Worm (Caenorhabditis elegans) whole organism, L4 larva: Measurements from ENCODE around the gene R53.5.

ENCODE experiments used
- F10B5.3 ChIP-seq: sonication (generic microtip); optimal IDR thresholded peaks from 2 replicates; lab custom pipeline; 2016; ENCODE audit warnings: mild to moderate bottlenecking, missing genetic modification characterization, missing compliant biosample characterization
- F26F4.8 ChIP-seq: fragments of 200-800 bp; sonication (Bioruptor generic); conservative IDR thresholded peaks from 2 replicates; pipeline ENCODE4 v1.3.6; 2022; ENCODE audit warnings: missing genetic modification characterization, missing compliant biosample characterization
- F44E2.7 ChIP-seq: fragments of 200-800 bp; sonication (Bioruptor generic); IDR thresholded peaks from 2 replicates; pipeline ENCODE4 v2.1.2; 2022; ENCODE audit warnings: missing genetic modification characterization, missing compliant biosample characterization
- T20F7.1 ChIP-seq: fragments of 200-800 bp; sonication (Bioruptor generic); optimal IDR thresholded peaks from 2 replicates; lab custom pipeline; 2018; ENCODE audit warnings: mild to moderate bottlenecking, missing genetic modification characterization, missing compliant biosample characterization
- Y105C5A.15 ChIP-seq: fragments of 200-800 bp; sonication (Bioruptor generic); IDR thresholded peaks from 2 replicates; pipeline ENCODE4 v1.3.6; 2022; ENCODE audit warnings: missing genetic modification characterization, missing compliant biosample characterization
- Y48G9A.11 ChIP-seq: fragments of 200-800 bp; sonication (Bioruptor generic); IDR thresholded peaks from 2 replicates; pipeline ENCODE4 v1.3.6; 2022; ENCODE audit warnings: missing genetic modification reagents, missing genetic modification characterization, missing compliant biosample characterization
- Y75B8A.6 ChIP-seq: fragments of 200-800 bp; sonication (Bioruptor generic); IDR thresholded peaks from 2 replicates; pipeline ENCODE4 v1.3.6; 2022; ENCODE audit warnings: missing genetic modification reagents, missing genetic modification characterization, missing compliant biosample characterization
- ZK546.5 ChIP-seq, 2 experiments: sonication (generic microtip); optimal IDR thresholded peaks; 2 replicates each; lab custom pipeline; 2017; ENCODE audit warnings: missing biosample characterization in 2 of 2, missing genetic modification characterization in 2 of 2
- aly-2 ChIP-seq: sonication (generic microtip); optimal IDR thresholded peaks from 2 replicates; lab custom pipeline; 2018; ENCODE audit warnings: missing biosample characterization, missing genetic modification characterization
- ama-1 ChIP-seq: fragments of 150-350 bp; optimal IDR thresholded peaks from 2 replicates; lab custom pipeline; 2014; ENCODE audit warnings: inconsistent platforms, mixed read lengths
- attf-4 ChIP-seq: sonication (generic microtip); optimal IDR thresholded peaks from 3 replicates; lab custom pipeline; 2017; ENCODE audit warnings: missing biosample characterization, missing genetic modification characterization
- ceh-44 ChIP-seq: fragments of 200-800 bp; sonication (Bioruptor generic); IDR thresholded peaks from 2 replicates; pipeline ENCODE4 v1.3.6; 2022; ENCODE audit warnings: missing genetic modification reagents, missing genetic modification characterization, missing compliant biosample characterization
- ceh-82 ChIP-seq: sonication (generic microtip); optimal IDR thresholded peaks from 2 replicates; lab custom pipeline; 2017; ENCODE audit warnings: missing biosample characterization, missing genetic modification characterization
- ctbp-1 ChIP-seq: fragments of 200-800 bp; sonication (Bioruptor generic); IDR thresholded peaks from 2 replicates; pipeline ENCODE4 v1.3.6; 2022; ENCODE audit warnings: missing genetic modification reagents, missing genetic modification characterization, missing compliant biosample characterization
- daf-19 ChIP-seq: fragments of 200-800 bp; sonication (Bioruptor generic); conservative IDR thresholded peaks from 2 replicates; pipeline ENCODE4 v1.3.6; 2022; ENCODE audit warnings: missing genetic modification characterization, missing compliant biosample characterization
- dmd-9 ChIP-seq: fragments of 200-800 bp; sonication (Bioruptor generic); IDR thresholded peaks from 2 replicates; pipeline ENCODE4 v1.3.6; 2022; ENCODE audit warnings: missing genetic modification reagents, missing genetic modification characterization, missing compliant biosample characterization
- dve-1 ChIP-seq: sonication (generic microtip); optimal IDR thresholded peaks from 2 replicates; lab custom pipeline; 2017; ENCODE audit warnings: antibody characterized with exemption, mild to moderate bottlenecking, missing genetic modification characterization, missing compliant biosample characterization; ENCODE audit not compliant: insufficient read depth
- fkh-10 ChIP-seq: fragments of 150-350 bp; optimal IDR thresholded peaks from 2 replicates; lab custom pipeline; 2014; ENCODE audit warnings: missing biosample characterization, missing genetic modification reagents, missing genetic modification characterization
- fos-1 ChIP-seq: fragments of 150-350 bp; optimal IDR thresholded peaks from 2 replicates; lab custom pipeline; 2014; ENCODE audit warnings: missing biosample characterization, missing genetic modification characterization
- gei-8 ChIP-seq: fragments of 200-800 bp; sonication (Bioruptor generic); optimal IDR thresholded peaks from 2 replicates; lab custom pipeline; 2018; ENCODE audit warnings: mild to moderate bottlenecking, missing genetic modification characterization, missing compliant biosample characterization
- jun-1 ChIP-seq: fragments of 150-350 bp; optimal IDR thresholded peaks from 2 replicates; lab custom pipeline; 2014; ENCODE audit warnings: missing biosample characterization, missing genetic modification reagents, missing genetic modification characterization
- lim-7 ChIP-seq: fragments of 200-800 bp; sonication (Bioruptor generic); IDR thresholded peaks from 2 replicates; pipeline ENCODE4 v1.3.6; 2022; ENCODE audit warnings: missing genetic modification characterization, missing compliant biosample characterization
- lin-1 ChIP-seq: fragments of 200-800 bp; sonication (Bioruptor generic); IDR thresholded peaks from 2 replicates; pipeline ENCODE4 v1.3.6; 2022; ENCODE audit warnings: missing genetic modification reagents, missing genetic modification characterization, missing compliant biosample characterization
- lin-13 ChIP-seq: fragments of 150-350 bp; optimal IDR thresholded peaks from 2 replicates; lab custom pipeline; 2014; ENCODE audit warnings: missing biosample characterization, missing genetic modification reagents, missing genetic modification characterization
- lin-38 ChIP-seq: fragments of 200-800 bp; sonication (Bioruptor generic); IDR thresholded peaks from 2 replicates; pipeline ENCODE4 v1.3.6; 2022; ENCODE audit warnings: missing genetic modification reagents, missing genetic modification characterization, missing compliant biosample characterization
- lin-39 ChIP-seq: fragments of 150-350 bp; optimal IDR thresholded peaks from 2 replicates; lab custom pipeline; 2014; ENCODE audit warnings: missing biosample characterization, missing genetic modification reagents, missing genetic modification characterization
- madf-9 ChIP-seq: fragments of 200-800 bp; sonication (Bioruptor generic); conservative IDR thresholded peaks from 2 replicates; pipeline ENCODE4 v1.3.6; 2022; ENCODE audit warnings: missing genetic modification reagents, missing genetic modification characterization, missing compliant biosample characterization
- mep-1 ChIP-seq: fragments of 150-350 bp; sonication (generic microtip); optimal IDR thresholded peaks from 3 replicates; lab custom pipeline; 2014; ENCODE audit warnings: missing biosample characterization, missing genetic modification characterization
- mes-2 ChIP-seq: sonication (generic microtip); optimal IDR thresholded peaks from 2 replicates; lab custom pipeline; 2016; ENCODE audit warnings: missing genotype, mild to moderate bottlenecking, missing genetic modification characterization, missing compliant biosample characterization; ENCODE audit not compliant: poor library complexity, severe bottlenecking
- mxl-2 ChIP-seq: fragments of 200-800 bp; sonication (Bioruptor generic); conservative IDR thresholded peaks from 2 replicates; pipeline ENCODE4 v1.3.6; 2022; ENCODE audit warnings: missing genetic modification reagents, missing genetic modification characterization, missing compliant biosample characterization
- mxl-3 ChIP-seq: fragments of 200-800 bp; sonication (Bioruptor generic); optimal IDR thresholded peaks from 2 replicates; lab custom pipeline; 2018; ENCODE audit warnings: mild to moderate bottlenecking, missing genetic modification characterization, missing compliant biosample characterization
- nhr-11 ChIP-seq: fragments of 150-350 bp; optimal IDR thresholded peaks from 2 replicates; lab custom pipeline; 2014; ENCODE audit warnings: missing biosample characterization, missing genetic modification characterization
- nhr-237 ChIP-seq: sonication (generic microtip); optimal IDR thresholded peaks from 2 replicates; lab custom pipeline; 2017; ENCODE audit warnings: missing biosample characterization, missing genetic modification characterization
- nhr-25 ChIP-seq: sonication (generic microtip); optimal IDR thresholded peaks from 2 replicates; lab custom pipeline; 2017; ENCODE audit warnings: missing genetic modification characterization, mild to moderate bottlenecking, missing compliant biosample characterization, antibody characterized with exemption, moderate library complexity, borderline replicate concordance; ENCODE audit not compliant: insufficient read depth
- nhr-28 ChIP-seq: fragments of 150-350 bp; optimal IDR thresholded peaks from 2 replicates; lab custom pipeline; 2014; ENCODE audit warnings: missing biosample characterization, missing genetic modification characterization
- nhr-41 ChIP-seq: fragments of 200-800 bp; sonication (Bioruptor generic); IDR thresholded peaks from 2 replicates; pipeline ENCODE4 v1.3.6; 2022; ENCODE audit warnings: missing genetic modification reagents, missing genetic modification characterization, missing compliant biosample characterization
- pha-4 ChIP-seq, 2 experiments: fragments of 150-350 bp in 1 of 2; fragments of 200-800 bp in 1 of 2; sonication (Bioruptor generic) in 1 of 2; IDR thresholded peaks in 1 of 2; optimal IDR thresholded peaks in 1 of 2; 2 replicates each; pipeline versions ENCODE4 v1.3.6 to Lab custom; 2014 to 2022; ENCODE audit warnings: missing genetic modification characterization in 2 of 2, missing genetic modification reagents in 2 of 2, missing biosample characterization in 1 of 2, missing compliant biosample characterization in 1 of 2
- php-3 ChIP-seq: fragments of 200-800 bp; sonication (Bioruptor generic); IDR thresholded peaks from 2 replicates; pipeline ENCODE4 v1.3.6; 2022; ENCODE audit warnings: missing genetic modification reagents, missing genetic modification characterization, missing compliant biosample characterization
- pqm-1 ChIP-seq: sonication (generic microtip); optimal IDR thresholded peaks from 2 replicates; lab custom pipeline; 2017; ENCODE audit warnings: missing biosample characterization, missing genetic modification characterization
- skn-1 ChIP-seq: fragments of 150-350 bp; optimal IDR thresholded peaks from 2 replicates; lab custom pipeline; 2014; ENCODE audit warnings: missing biosample characterization, missing genetic modification characterization
- snpc-4 ChIP-seq: fragments of 150-350 bp; optimal IDR thresholded peaks from 2 replicates; lab custom pipeline; 2014; ENCODE audit warnings: missing biosample characterization, missing genetic modification characterization
- spr-3 ChIP-seq: fragments of 200-800 bp; sonication (Bioruptor generic); optimal IDR thresholded peaks from 2 replicates; lab custom pipeline; 2018; ENCODE audit warnings: mild to moderate bottlenecking, missing genetic modification characterization, missing compliant biosample characterization
- tag-97 ChIP-seq: fragments of 200-800 bp; sonication (Bioruptor generic); IDR thresholded peaks from 2 replicates; pipeline ENCODE4 v1.3.6; 2022; ENCODE audit warnings: missing genetic modification characterization, missing compliant biosample characterization
- unc-39 ChIP-seq: sonication (generic microtip); optimal IDR thresholded peaks from 2 replicates; lab custom pipeline; 2017; ENCODE audit warnings: missing biosample characterization, missing genetic modification characterization
- unc-62 ChIP-seq, 3 experiments: fragments of 150-350 bp in 1 of 3; sonication (generic microtip); optimal IDR thresholded peaks in 2 of 3; peaks in 1 of 3; 1 replicate in 1 of 3; 2 replicates in 2 of 3; lab custom pipeline; 2014 to 2017; ENCODE audit warnings: missing biosample characterization in 3 of 3, missing genetic modification characterization in 3 of 3, missing genetic modification reagents in 3 of 3, missing genotype in 1 of 3
- vab-7 ChIP-seq: fragments of 200-800 bp; sonication (Bioruptor generic); IDR thresholded peaks from 2 replicates; pipeline ENCODE4 v1.3.6; 2022; ENCODE audit warnings: missing genetic modification reagents, missing genetic modification characterization, missing compliant biosample characterization
- zfp-2 ChIP-seq: sonication (generic microtip); optimal IDR thresholded peaks from 2 replicates; lab custom pipeline; 2016; ENCODE audit warnings: mild to moderate bottlenecking, missing genetic modification characterization, missing compliant biosample characterization
- zfp-3 ChIP-seq: fragments of 200-800 bp; sonication (Bioruptor generic); conservative IDR thresholded peaks from 2 replicates; pipeline ENCODE4 v1.3.6; 2022; ENCODE audit warnings: missing genetic modification reagents, missing genetic modification characterization, missing compliant biosample characterization
- zip-2 ChIP-seq: fragments of 150-350 bp; optimal IDR thresholded peaks from 2 replicates; lab custom pipeline; 2014; ENCODE audit warnings: missing biosample characterization, missing genetic modification characterization

R53.5 gene

ce11 chrII:9966954-9967353, 3.3 kb downstream of the R53.5 start, which contains the start of gene dtmk-1:
Gene dtmk-1 (minus strand): TSS chrII:9967099.
- TF ChIP-seq F44E2.7 (no peak), madf-9 (GFP tag; lab: Robert Waterston, UW) (no peak), mep-1 (tag; lab: Kevin White, UChicago) (no peak), skn-1 (tag; lab: Kevin White, UChicago) (no peak), lin-38 (GFP tag; lab: Robert Waterston, UW) (peak; percentile 33; the same call in 1 of the 2 replicates), jun-1 (tag; lab: Kevin White, UChicago) (no peak), nhr-41 (GFP tag; lab: Robert Waterston, UW) (no peak), T20F7.1 (GFP tag; lab: Kevin White, UChicago) (no peak), ctbp-1 (no peak), zfp-3 (0 out of 2 replicates have a peak, but pooled peaks have one; percentile 9), F26F4.8 (GFP tag; lab: Robert Waterston, UW) (no peak), Y48G9A.11 (GFP tag; lab: Robert Waterston, UW) (no peak), Y75B8A.6 (no peak), nhr-28 (tag; lab: Kevin White, UChicago) (no peak), tag-97 (GFP tag; lab: Robert Waterston, UW) (no peak), unc-39 (tag; lab: Kevin White, UChicago) (no peak), dve-1 (tag; lab: Kevin White, UChicago) (no peak), zfp-2 (tag; lab: Kevin White, UChicago) (no peak), zip-2 (tag; lab: Kevin White, UChicago) (no peak), php-3 (GFP tag; lab: Robert Waterston, UW) (no peak), lin-39 (tag; lab: Kevin White, UChicago) (no peak), ama-1 (lab: Kevin White, UChicago) (peak; percentile 32), unc-62 (GFP tag; optimal IDR thresholded peaks at IDR 0.05 in 1 of 2; lab: Kevin White, UChicago) (no peak), unc-62 (tag; optimal IDR thresholded peaks at IDR 0.05; lab: Kevin White, UChicago) (no peak), lim-7 (GFP tag; lab: Robert Waterston, UW) (no peak), daf-19 (no peak), fkh-10 (GFP tag; lab: Kevin White, UChicago) (no peak), mxl-3 (GFP tag; lab: Kevin White, UChicago) (no peak), snpc-4 (tag; lab: Kevin White, UChicago) (no peak), pha-4 (GFP tag; IDR thresholded peaks at IDR 0.05; lab: Robert Waterston, UW) (0 out of 2 replicates have a peak, but pooled peaks have one; percentile 10), pha-4 (tag; optimal IDR thresholded peaks at IDR 0.05; lab: Kevin White, UChicago) (no peak), mes-2 (tag; lab: Kevin White, UChicago) (no peak), F10B5.3 (no peak), ceh-82 (tag; lab: Kevin White, UChicago) (no peak), gei-8 (GFP tag; lab: Kevin White, UChicago) (no peak), mxl-2 (no peak), ceh-44 (GFP tag; lab: Robert Waterston, UW) (no peak), aly-2 (no peak), pqm-1 (tag; lab: Kevin White, UChicago) (no peak), fos-1 (tag; lab: Kevin White, UChicago) (no peak), ZK546.5 (tag; optimal IDR thresholded peaks at IDR 0.05; lab: Kevin White, UChicago) (no peak), lin-13 (GFP tag; lab: Kevin White, UChicago) (peak; percentile 12), dmd-9 (GFP tag; lab: Robert Waterston, UW) (no peak), attf-4 (no peak), nhr-25 (tag; lab: Kevin White, UChicago) (peak; percentile 5), spr-3 (GFP tag; lab: Kevin White, UChicago) (no peak), nhr-237 (tag; lab: Kevin White, UChicago) (no peak), lin-1 (GFP tag; lab: Robert Waterston, UW) (no peak), nhr-11 (tag; lab: Kevin White, UChicago) (no peak), Y105C5A.15 (GFP tag; lab: Robert Waterston, UW) (no peak), vab-7 (GFP tag; lab: Robert Waterston, UW) (no peak)
